Fruit fly (Drosophila melanogaster) whole organism, embryonic: ENCODE results near the gene CG13033.

ENCODE experiments used
- Ada2b ChIP-seq: fragments of 200-800 bp; sonication (Bioruptor generic); IDR thresholded peaks from 2 replicates; pipeline ENCODE4 v1.3.6; 2022; ENCODE audit warnings: missing biosample characterization, missing genetic modification characterization
- Adf1 ChIP-seq: fragments of 200-800 bp; sonication (Bioruptor generic); IDR thresholded peaks from 2 replicates; pipeline ENCODE4 v1.3.6; 2022; ENCODE audit warnings: missing biosample characterization, missing genetic modification characterization
- BtbVII ChIP-seq: fragments of 200-800 bp; sonication (Bioruptor generic); optimal IDR thresholded peaks from 3 replicates; lab custom pipeline; 2017; ENCODE audit warnings: missing biosample characterization, mild to moderate bottlenecking, missing genetic modification characterization
- CG12071 ChIP-seq: fragments of 200-800 bp; sonication (Bioruptor generic); optimal IDR thresholded peaks from 3 replicates; lab custom pipeline; 2018; ENCODE audit warnings: missing biosample characterization, mild to moderate bottlenecking, missing genetic modification characterization
- CG14710 ChIP-seq: fragments of 200-800 bp; sonication (Bioruptor generic); optimal IDR thresholded peaks from 3 replicates; lab custom pipeline; 2019; ENCODE audit warnings: missing biosample characterization, mild to moderate bottlenecking, missing genetic modification characterization, moderate library complexity
- CG15011 ChIP-seq: fragments of 200-800 bp; sonication (Bioruptor generic); optimal IDR thresholded peaks from 3 replicates; lab custom pipeline; 2018; ENCODE audit warnings: missing biosample characterization, mild to moderate bottlenecking, missing genetic modification characterization
- CG17385 ChIP-seq: fragments of 200-800 bp; sonication (Bioruptor generic); optimal IDR thresholded peaks from 3 replicates; lab custom pipeline; 2018; ENCODE audit warnings: missing biosample characterization, mild to moderate bottlenecking, missing genetic modification characterization
- CG18764 ChIP-seq: fragments of 200-800 bp; sonication (Bioruptor generic); optimal IDR thresholded peaks from 3 replicates; lab custom pipeline; 2016; ENCODE audit warnings: missing biosample characterization, missing genetic modification characterization
- CG3065 ChIP-seq: fragments of 200-800 bp; sonication (Bioruptor generic); optimal IDR thresholded peaks from 2 replicates; lab custom pipeline; 2016; ENCODE audit warnings: missing biosample characterization, missing genetic modification characterization
- CG4617 ChIP-seq: fragments of 200-800 bp; sonication (Bioruptor generic); optimal IDR thresholded peaks from 3 replicates; lab custom pipeline; 2016; ENCODE audit warnings: missing biosample characterization, missing genetic modification characterization, borderline replicate concordance
- CG4707 ChIP-seq: fragments of 200-800 bp; sonication (Bioruptor generic); optimal IDR thresholded peaks from 2 replicates; lab custom pipeline; 2018; ENCODE audit warnings: missing biosample characterization, mild to moderate bottlenecking, missing genetic modification characterization, moderate library complexity
- CG5245 ChIP-seq: fragments of 200-800 bp; sonication (Bioruptor generic); optimal IDR thresholded peaks from 3 replicates; lab custom pipeline; 2016; ENCODE audit warnings: missing biosample characterization, missing genetic modification characterization
- CG6175 ChIP-seq: fragments of 200-800 bp; sonication (Bioruptor generic); IDR thresholded peaks from 3 replicates; pipeline ENCODE4 v1.3.6; 2022; ENCODE audit warnings: missing biosample characterization, missing genetic modification characterization
- CG6254 ChIP-seq: fragments of 200-800 bp; sonication (Bioruptor generic); optimal IDR thresholded peaks from 3 replicates; lab custom pipeline; 2017; ENCODE audit warnings: mild to moderate bottlenecking, missing biosample characterization, missing genetic modification reagents, missing genetic modification characterization
- CG6813 ChIP-seq: fragments of 200-800 bp; sonication (Bioruptor generic); optimal IDR thresholded peaks from 2 replicates; lab custom pipeline; 2017; ENCODE audit warnings: missing biosample characterization, missing genetic modification characterization, mild to moderate bottlenecking, moderate library complexity, missing genetic modification reagents
- CTCF ChIP-seq: fragments of 200-800 bp; sonication (Bioruptor generic); optimal IDR thresholded peaks from 2 replicates; lab custom pipeline; 2017; ENCODE audit warnings: missing biosample characterization, mild to moderate bottlenecking, missing genetic modification characterization, moderate library complexity
- Chrac-16 ChIP-seq: fragments of 200-800 bp; sonication (Bioruptor generic); optimal IDR thresholded peaks from 3 replicates; lab custom pipeline; 2016; ENCODE audit warnings: missing biosample characterization, missing genetic modification characterization
- Dad ChIP-seq: fragments of 200-800 bp; sonication (Bioruptor generic); optimal IDR thresholded peaks from 3 replicates; lab custom pipeline; 2016; ENCODE audit warnings: missing biosample characterization, missing genetic modification characterization
- ERR ChIP-seq: fragments of 200-800 bp; sonication (Bioruptor generic); optimal IDR thresholded peaks from 2 replicates; lab custom pipeline; 2016; ENCODE audit warnings: missing biosample characterization, missing genetic modification characterization
- H15 ChIP-seq: fragments of 200-800 bp; sonication (Bioruptor generic); IDR thresholded peaks from 3 replicates; pipeline ENCODE4 v1.3.6; 2022; ENCODE audit warnings: missing biosample characterization, missing genetic modification characterization
- HHEX ChIP-seq: fragments of 200-800 bp; sonication (Bioruptor generic); optimal IDR thresholded peaks from 3 replicates; lab custom pipeline; 2017; ENCODE audit warnings: missing biosample characterization, mild to moderate bottlenecking, missing genetic modification characterization, missing genetic modification reagents
- Hr51 ChIP-seq, 2 experiments: fragments of 200-800 bp; sonication (Bioruptor generic); optimal IDR thresholded peaks; 2 replicates in 1 of 2; 3 replicates in 1 of 2; lab custom pipeline; 2016 to 2018; ENCODE audit warnings: missing biosample characterization in 2 of 2, missing genetic modification characterization in 2 of 2, mild to moderate bottlenecking in 1 of 2, moderate library complexity in 1 of 2
- Meics ChIP-seq: fragments of 200-800 bp; sonication (Bioruptor generic); optimal IDR thresholded peaks from 2 replicates; lab custom pipeline; 2017; ENCODE audit warnings: missing biosample characterization, mild to moderate bottlenecking, missing genetic modification characterization
- Tbp ChIP-seq: fragments of >200 bp; optimal IDR thresholded peaks from 2 replicates; lab custom pipeline; 2018; ENCODE audit warnings: missing biosample characterization, missing genetic modification characterization
- YL-1 ChIP-seq: fragments of 200-800 bp; sonication (Bioruptor generic); optimal IDR thresholded peaks from 3 replicates; lab custom pipeline; 2017; ENCODE audit warnings: missing biosample characterization, mild to moderate bottlenecking, missing genetic modification characterization
- al ChIP-seq: fragments of 200-800 bp; sonication (Bioruptor generic); IDR thresholded peaks from 2 replicates; pipeline ENCODE4 v1.3.6; 2022; ENCODE audit warnings: missing biosample characterization, missing genetic modification characterization
- bbx ChIP-seq: fragments of 200-800 bp; sonication (Bioruptor generic); IDR thresholded peaks from 2 replicates; pipeline ENCODE4 v1.3.6; 2022; ENCODE audit warnings: missing biosample characterization, missing genetic modification characterization; ENCODE audit not compliant: partially characterized antibody
- br ChIP-seq: fragments of >200 bp; optimal IDR thresholded peaks from 2 replicates; lab custom pipeline; 2017
- chn ChIP-seq: fragments of 200-800 bp; sonication (Bioruptor generic); optimal IDR thresholded peaks from 2 replicates; lab custom pipeline; 2016; ENCODE audit warnings: missing biosample characterization, missing genetic modification characterization
- crp ChIP-seq, 2 experiments: fragments of 200-800 bp; sonication (Bioruptor generic); optimal IDR thresholded peaks; 2 replicates in 1 of 2; 3 replicates in 1 of 2; lab custom pipeline; 2017; ENCODE audit warnings: missing biosample characterization in 2 of 2, missing genetic modification characterization in 2 of 2, mild to moderate bottlenecking in 1 of 2, moderate library complexity in 1 of 2
- disco-r ChIP-seq: fragments of 200-800 bp; sonication (Bioruptor generic); optimal IDR thresholded peaks from 2 replicates; lab custom pipeline; 2016; ENCODE audit warnings: missing biosample characterization, missing genetic modification characterization
- fd3F ChIP-seq: fragments of 200-800 bp; sonication (Bioruptor generic); optimal IDR thresholded peaks from 2 replicates; lab custom pipeline; 2018; ENCODE audit warnings: missing biosample characterization, mild to moderate bottlenecking, missing genetic modification characterization, moderate library complexity
- fd96Cb ChIP-seq: fragments of 200-800 bp; sonication (Bioruptor generic); optimal IDR thresholded peaks from 2 replicates; lab custom pipeline; 2018; ENCODE audit warnings: missing biosample characterization, mild to moderate bottlenecking, missing genetic modification characterization, moderate library complexity
- gsb-n ChIP-seq: fragments of 200-800 bp; sonication (Bioruptor generic); optimal IDR thresholded peaks from 3 replicates; lab custom pipeline; 2018; ENCODE audit warnings: missing biosample characterization, mild to moderate bottlenecking, missing genetic modification characterization
- hbn ChIP-seq: fragments of 200-800 bp; sonication (Bioruptor generic); IDR thresholded peaks from 2 replicates; pipeline ENCODE4 v1.3.6; 2022; ENCODE audit warnings: missing biosample characterization, missing genetic modification characterization; ENCODE audit not compliant: partially characterized antibody
- insv ChIP-seq, 2 experiments: fragments of 200-800 bp; sonication (Bioruptor generic); optimal IDR thresholded peaks; 3 replicates each; lab custom pipeline; 2016 to 2018; ENCODE audit warnings: missing biosample characterization in 2 of 2, missing genetic modification characterization in 2 of 2
- kay ChIP-seq: fragments of 200-800 bp; sonication (Bioruptor generic); optimal IDR thresholded peaks from 2 replicates; lab custom pipeline; 2016; ENCODE audit warnings: missing biosample characterization, missing genetic modification characterization
- maf-S ChIP-seq: fragments of 200-800 bp; sonication (Bioruptor generic); optimal IDR thresholded peaks from 2 replicates; lab custom pipeline; 2016; ENCODE audit warnings: missing biosample characterization, missing genetic modification characterization
- prd ChIP-seq, 3 experiments: fragments of >200 bp in 2 of 3; fragments of 200-800 bp in 1 of 3; sonication (Bioruptor generic) in 1 of 3; optimal IDR thresholded peaks in 2 of 3; IDR thresholded peaks in 1 of 3; 2 replicates in 2 of 3; 3 replicates in 1 of 3; pipeline versions ENCODE4 v1.3.6 to Lab custom; 2017 to 2022; ENCODE audit warnings: missing biosample characterization in 1 of 3, missing genetic modification characterization in 1 of 3
- tin ChIP-seq: fragments of 200-800 bp; sonication (Bioruptor generic); optimal IDR thresholded peaks from 3 replicates; lab custom pipeline; 2016; ENCODE audit warnings: missing biosample characterization, missing genetic modification characterization
- twi ChIP-seq: fragments of 200-800 bp; optimal IDR thresholded peaks from 2 replicates; lab custom pipeline; 2019; ENCODE audit warnings: missing biosample characterization, mild to moderate bottlenecking, missing genetic modification characterization, moderate library complexity
- wek ChIP-seq: fragments of 200-800 bp; sonication (Bioruptor generic); optimal IDR thresholded peaks from 3 replicates; lab custom pipeline; 2018; ENCODE audit warnings: missing biosample characterization, mild to moderate bottlenecking, missing genetic modification characterization, moderate library complexity
- wor ChIP-seq: fragments of 200-800 bp; sonication (Bioruptor generic); IDR thresholded peaks from 2 replicates; pipeline ENCODE4 v1.3.6; 2022; ENCODE audit warnings: missing biosample characterization, missing genetic modification characterization
- zen2 ChIP-seq: fragments of 200-800 bp; sonication (Bioruptor generic); IDR thresholded peaks from 3 replicates; pipeline ENCODE4 v1.3.6; 2022; ENCODE audit warnings: missing biosample characterization, missing genetic modification characterization; ENCODE audit not compliant: partially characterized antibody

Gene CG13033

dm6 chr3L:16544220-16544619 is 1.2 kb downstream of the CG13033 start (continued):
- TF ChIP-seq prd (optimal IDR thresholded peaks at IDR 0.05; lab: Kevin White, UChicago) (no peak), prd (GFP tag; IDR thresholded peaks at IDR 0.05; lab: Robert Waterston, UW) (peak; percentile 66; the same call in 2 of the 3 replicates), twi (no peak), fd96Cb (peak; percentile 71), zen2 (GFP tag; lab: Robert Waterston, UW) (no peak), CG3065 (GFP tag; lab: Kevin White, UChicago) (no peak), Chrac-16 (GFP tag; lab: Kevin White, UChicago) (peak; percentile 31), kay (no peak), CG5245 (GFP tag; lab: Kevin White, UChicago) (peak; percentile 20), YL-1 (GFP tag; lab: Kevin White, UChicago) (no peak), CG12071 (GFP tag; lab: Kevin White, UChicago) (peak; percentile 22), Meics (GFP tag; lab: Kevin White, UChicago) (peak; percentile 15), Tbp (no peak), hbn (GFP tag; lab: Robert Waterston, UW) (no peak), disco-r (GFP tag; lab: Kevin White, UChicago) (no peak), insv (GFP tag; optimal IDR thresholded peaks at IDR 0.05; lab: Kevin White, UChicago) (no peak), Dad (GFP tag; lab: Kevin White, UChicago) (no peak), CG15011 (GFP tag; lab: Kevin White, UChicago) (no peak), CG18764 (no peak), wor (GFP tag; lab: Robert Waterston, UW) (peak; percentile 58), fd3F (no peak), gsb-n (tag; lab: Kevin White, UChicago) (no peak), br (lab: Kevin White, UChicago) (no peak), BtbVII (GFP tag; lab: Kevin White, UChicago) (no peak), CG4617 (GFP tag; lab: Kevin White, UChicago) (no peak), chn (GFP tag; lab: Kevin White, UChicago) (peak; percentile 30), maf-S (GFP tag; lab: Kevin White, UChicago) (no peak), CG4707 (GFP tag; lab: Kevin White, UChicago) (no peak), bbx (no peak), CG6813 (GFP tag; lab: Kevin White, UChicago) (no peak), CG6175 (GFP tag; lab: Robert Waterston, UW) (no peak), Adf1 (GFP tag; lab: Robert Waterston, UW) (no peak), wek (GFP tag; lab: Kevin White, UChicago) (no peak), ERR (no peak), H15 (GFP tag; lab: Robert Waterston, UW) (0 out of 3 replicates have a peak, but pooled peaks have one; percentile 40), tin (GFP tag; lab: Kevin White, UChicago) (peak; percentile 15), Hr51 (GFP tag; optimal IDR thresholded peaks at IDR 0.05; lab: Kevin White, UChicago) (peak in 1 of 2 experiments; percentile 43), Ada2b (GFP tag; lab: Robert Waterston, UW) (0 out of 2 replicates have a peak, but pooled peaks have one; percentile 18), al (no peak), HHEX (no peak), CG6254 (no peak), CG17385 (GFP tag; lab: Kevin White, UChicago) (peak; percentile 18), CG14710 (tag; lab: Kevin White, UChicago) (peak; percentile 25), CTCF (GFP tag; lab: Kevin White, UChicago) (no peak), crp (GFP tag; optimal IDR thresholded peaks at IDR 0.05; lab: Kevin White, UChicago) (no peak)
